Fruit fly (Drosophila melanogaster) whole organism, adult: Measurements from ENCODE around the gene Mst57Db.

Experiments used
- CG11617 ChIP-seq: fragments of 200-800 bp; sonication (Bioruptor generic); optimal IDR thresholded peaks from 2 replicates; lab custom pipeline; 2017; ENCODE audit warnings: mild to moderate bottlenecking, missing biosample characterization, missing genetic modification reagents, missing genetic modification characterization
- CG33017 ChIP-seq: fragments of 200-800 bp; sonication (Bioruptor generic); optimal IDR thresholded peaks from 2 replicates; lab custom pipeline; 2018; ENCODE audit warnings: missing biosample characterization, mild to moderate bottlenecking, missing genetic modification characterization, moderate library complexity
- CG5204 ChIP-seq: fragments of 200-800 bp; sonication (Bioruptor generic); optimal IDR thresholded peaks from 2 replicates; lab custom pipeline; 2016; ENCODE audit warnings: missing biosample characterization, missing genetic modification characterization
- CG7045 ChIP-seq: fragments of 200-800 bp; sonication (Bioruptor generic); optimal IDR thresholded peaks from 2 replicates; lab custom pipeline; 2017; ENCODE audit warnings: missing biosample characterization, mild to moderate bottlenecking, missing genetic modification characterization
- Clk ChIP-seq: fragments of 200-800 bp; sonication (Bioruptor generic); optimal IDR thresholded peaks from 2 replicates; lab custom pipeline; 2017; ENCODE audit warnings: missing biosample characterization, missing genetic modification characterization
- Hr96 ChIP-seq: fragments of 200-800 bp; sonication (Bioruptor generic); optimal IDR thresholded peaks from 2 replicates; lab custom pipeline; 2016; ENCODE audit warnings: missing biosample characterization, missing genetic modification characterization
- Mnt ChIP-seq: fragments of 200-800 bp; sonication (Bioruptor generic); optimal IDR thresholded peaks from 2 replicates; lab custom pipeline; 2016; ENCODE audit warnings: missing biosample characterization, mild to moderate bottlenecking, missing genetic modification characterization
- cic ChIP-seq: fragments of 200-800 bp; sonication (Bioruptor generic); optimal IDR thresholded peaks from 2 replicates; lab custom pipeline; 2017; ENCODE audit warnings: missing biosample characterization, mild to moderate bottlenecking, missing genetic modification characterization, moderate library complexity
- kay ChIP-seq: fragments of 200-800 bp; sonication (Bioruptor generic); peaks from one replicate; lab custom pipeline; 2016; ENCODE audit warnings: missing biosample characterization, missing genetic modification characterization, borderline replicate concordance
- ovo ChIP-seq: fragments of 200-800 bp; sonication (Bioruptor generic); optimal IDR thresholded peaks from 2 replicates; lab custom pipeline; 2016; ENCODE audit warnings: missing biosample characterization, missing genetic modification characterization
- tj ChIP-seq: fragments of 200-800 bp; sonication (Bioruptor generic); optimal IDR thresholded peaks from 3 replicates; lab custom pipeline; 2017; ENCODE audit warnings: missing biosample characterization, mild to moderate bottlenecking, missing genetic modification characterization, moderate library complexity

dm6 chr3R:25855594-25856305 is 25.0 kb upstream of the Mst57Db start, which contains the start of gene CG5890:
- TF ChIP-seq CG7045 (peak; percentile 48), CG33017 (tag; lab: Kevin White, UChicago) (no peak), Mnt (GFP tag; lab: Kevin White, UChicago) (no peak), CG5204 (no peak), ovo (GFP tag; lab: Kevin White, UChicago) (no peak), cic (GFP tag; lab: Kevin White, UChicago) (no peak), CG11617 (GFP tag; lab: Kevin White, UChicago) (no peak), Hr96 (GFP tag; lab: Kevin White, UChicago) (no peak), kay (no peak), tj (no peak), Clk (GFP tag; lab: Kevin White, UChicago) (peak; percentile 21)
